Worm (Caenorhabditis elegans): Measurements from ENCODE around the gene col-9.

Gene col-9

DNA sequence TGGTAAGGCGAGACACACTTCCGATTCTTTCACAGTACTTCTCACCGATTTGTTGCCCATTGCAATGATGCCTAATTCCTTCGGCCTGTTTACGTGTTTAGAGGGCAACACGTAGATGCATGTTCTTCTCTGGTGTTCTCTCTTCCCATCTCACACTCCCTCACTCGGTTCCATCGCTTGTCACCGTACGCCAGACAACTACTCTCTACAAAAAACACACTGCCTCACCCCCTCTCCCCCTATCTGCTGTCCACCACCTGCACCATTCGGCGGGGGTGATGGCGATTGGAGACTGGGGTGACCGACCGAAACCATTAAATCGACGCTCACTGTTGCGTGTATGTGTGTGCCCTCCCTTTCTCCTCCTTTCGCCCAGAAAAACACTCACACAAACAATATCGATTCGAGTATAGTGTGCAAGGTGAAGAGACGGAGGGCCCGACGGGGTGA is 5.9 kb upstream of the col-9 start (continued):
- TF ChIP-seq Y105C5A.15 (GFP tag; IDR thresholded peaks at IDR 0.05) = no peak
- no peak for TF ChIP-seq ztf-7 (tag; optimal IDR thresholded peaks at IDR 0.05)
- peak; percentile 18 to 32 for TF ChIP-seq daf-16 (GFP tag; optimal IDR thresholded peaks at IDR 0.05)
- TF ChIP-seq daf-16 (tag; optimal IDR thresholded peaks at IDR 0.05) = peak; percentile 80
- TF ChIP-seq zfp-2 (tag; optimal IDR thresholded peaks at IDR 0.05) = no peak
- TF ChIP-seq lir-3 (tag; optimal IDR thresholded peaks at IDR 0.05) = no peak
- peak; percentile 48; the same call in 1 of the 2 replicates for TF ChIP-seq hmg-1.1 (GFP tag; IDR thresholded peaks at IDR 0.05)
- TF ChIP-seq skn-1 (tag; optimal IDR thresholded peaks at IDR 0.05) = no peak
- TF ChIP-seq mep-1 (tag; optimal IDR thresholded peaks at IDR 0.05) = peak; percentile 72
- no peak for TF ChIP-seq ama-1 (optimal IDR thresholded peaks at IDR 0.05)
- no peak for TF ChIP-seq F10B5.3 (tag; optimal IDR thresholded peaks at IDR 0.05)
- peak; percentile 87 for TF ChIP-seq hlh-11 (tag; optimal IDR thresholded peaks at IDR 0.05)
- no peak for TF ChIP-seq aly-2 (tag; optimal IDR thresholded peaks at IDR 0.05)
- TF ChIP-seq nhr-10 (tag; optimal IDR thresholded peaks at IDR 0.05) = no peak
- TF ChIP-seq ZK546.5 (tag; optimal IDR thresholded peaks at IDR 0.05) = no peak
- no peak for TF ChIP-seq gei-8 (GFP tag; optimal IDR thresholded peaks at IDR 0.05)
- no peak for TF ChIP-seq lin-38 (GFP tag; IDR thresholded peaks at IDR 0.05)
- TF ChIP-seq nhr-11 (tag; optimal IDR thresholded peaks at IDR 0.05) = no peak
- TF ChIP-seq mdl-1 (tag; optimal IDR thresholded peaks at IDR 0.05) = peak in 1 of 2 experiments; percentile 47
- no peak for TF ChIP-seq ceh-62 (tag; optimal IDR thresholded peaks at IDR 0.05)
- no peak for TF ChIP-seq dmd-9 (GFP tag; IDR thresholded peaks at IDR 0.05)
- TF ChIP-seq nhr-6 (tag; optimal IDR thresholded peaks at IDR 0.05) = no peak
- no peak for TF ChIP-seq jun-1 (tag; optimal IDR thresholded peaks at IDR 0.05)
- TF ChIP-seq unc-39 (tag; optimal IDR thresholded peaks at IDR 0.05) = no peak
- peak; percentile 42 for TF ChIP-seq mxl-3 (GFP tag; optimal IDR thresholded peaks at IDR 0.05)
- TF ChIP-seq nhr-28 (tag; optimal IDR thresholded peaks at IDR 0.05) = peak; percentile 17
- TF ChIP-seq nhr-42 (GFP tag; IDR thresholded peaks at IDR 0.05) = 0 out of 2 replicates have a peak, but pooled peaks have one; percentile 28
- no peak for TF ChIP-seq lin-39 (tag; optimal IDR thresholded peaks at IDR 0.05)
- peak; percentile 78 for TF ChIP-seq php-3 (GFP tag; IDR thresholded peaks at IDR 0.05)
- no peak for TF ChIP-seq lsy-2 (tag; optimal IDR thresholded peaks at IDR 0.05)
- no peak for TF ChIP-seq daf-8 (GFP tag; IDR thresholded peaks at IDR 0.05)
- 0 out of 2 replicates have a peak, but pooled peaks have one; percentile 16 for TF ChIP-seq saeg-2 (GFP tag; IDR thresholded peaks at IDR 0.05)
- no peak for TF ChIP-seq ceh-20 (GFP tag; IDR thresholded peaks at IDR 0.05)
- TF ChIP-seq ctbp-1 (GFP tag; IDR thresholded peaks at IDR 0.05) = no peak
- TF ChIP-seq madf-9 (GFP tag; conservative IDR thresholded peaks at IDR 0.05) = no peak
- TF ChIP-seq ZK337.2 (GFP tag; IDR thresholded peaks at IDR 0.05) = no peak
- no peak for TF ChIP-seq pha-4 (GFP tag; IDR thresholded peaks at IDR 0.05)
- TF ChIP-seq pha-4 (tag; optimal IDR thresholded peaks at IDR 0.05) = no peak
- TF ChIP-seq tra-1 (GFP tag; IDR thresholded peaks at IDR 0.05) = no peak
- TF ChIP-seq zfp-3 (GFP tag; conservative IDR thresholded peaks at IDR 0.05) = no peak
- no peak for TF ChIP-seq Y75B8A.6 (GFP tag; IDR thresholded peaks at IDR 0.05)
- peak; percentile 61 for TF ChIP-seq hlh-30 (tag; optimal IDR thresholded peaks at IDR 0.05; ENCODE audit: insufficient read depth)
- no peak for TF ChIP-seq sdz-12 (GFP tag; optimal IDR thresholded peaks at IDR 0.05)
- TF ChIP-seq nhr-25 (tag; optimal IDR thresholded peaks at IDR 0.05; ENCODE audit: borderline replicate concordance, insufficient read depth) = peak; percentile 24
- TF ChIP-seq duxl-1 (tag; optimal IDR thresholded peaks at IDR 0.05; ENCODE audit: poor library complexity) = no peak
- no peak for TF ChIP-seq ceh-82 (tag; optimal IDR thresholded peaks at IDR 0.05)
- TF ChIP-seq nhr-48 (tag; optimal IDR thresholded peaks at IDR 0.05) = peak; percentile 39
- TF ChIP-seq zag-1 (tag; optimal IDR thresholded peaks at IDR 0.05) = no peak
- 0 out of 2 replicates have a peak, but pooled peaks have one; percentile 41 for TF ChIP-seq D1046.2 (GFP tag; IDR thresholded peaks at IDR 0.05)
- peak; percentile 65 for TF ChIP-seq nhr-102 (tag; optimal IDR thresholded peaks at IDR 0.05)
- TF ChIP-seq lin-1 (GFP tag; IDR thresholded peaks at IDR 0.05) = no peak
- TF ChIP-seq F44E2.7 (GFP tag; IDR thresholded peaks at IDR 0.05) = no peak
- TF ChIP-seq lim-7 (GFP tag; IDR thresholded peaks at IDR 0.05) = no peak

Measured in whole organism, L4 larva.